Fruit fly (Drosophila melanogaster): ENCODE data around the gene Pfdn1.

Gene Pfdn1

DNA sequence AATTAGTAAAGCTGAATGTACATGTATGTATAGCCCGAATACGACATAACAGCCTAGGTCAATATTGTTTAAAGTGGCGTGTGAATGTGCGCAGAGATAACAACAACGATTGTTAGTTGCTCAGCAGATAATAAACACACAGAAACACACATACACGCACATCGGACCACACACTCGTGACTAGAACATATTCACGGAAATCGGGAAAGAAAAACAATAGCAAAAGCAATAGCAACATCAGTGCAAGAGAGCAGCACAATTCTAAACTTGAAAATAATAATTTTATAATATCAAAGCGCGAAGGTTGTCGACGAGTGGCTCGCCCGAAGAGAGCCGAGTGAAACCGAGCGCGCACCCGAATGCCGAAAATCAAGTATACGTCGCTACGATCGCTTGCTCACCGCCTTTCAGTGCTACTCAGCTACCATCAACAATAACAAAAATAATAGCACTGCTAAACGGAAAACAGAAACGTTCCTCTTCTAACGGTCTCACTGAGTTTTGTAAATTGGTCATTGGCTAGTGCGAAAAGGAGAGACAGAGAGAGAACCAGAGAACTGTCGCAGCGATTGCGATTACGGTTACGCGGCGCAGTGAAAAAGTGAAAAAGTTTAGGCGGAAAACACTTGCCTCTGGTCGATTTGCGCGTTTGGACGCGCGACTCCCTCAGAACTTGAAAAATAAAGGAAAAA lies 14.2 kb downstream of the Pfdn1 start (continued):
- peak; percentile 10 to 87 for TF ChIP-seq Trl (optimal IDR thresholded peaks at IDR 0.05)
- TF ChIP-seq Trl (GFP tag; optimal IDR thresholded peaks at IDR 0.05) = no peak
- TF ChIP-seq CG15011 (GFP tag; optimal IDR thresholded peaks at IDR 0.05) = no peak
- no peak for TF ChIP-seq CG4282 (GFP tag; optimal IDR thresholded peaks at IDR 0.05)
- peak; percentile 35 for TF ChIP-seq Sox100B (GFP tag; optimal IDR thresholded peaks at IDR 0.05)
- TF ChIP-seq sens-2 (GFP tag; IDR thresholded peaks at IDR 0.05) = no peak
- no peak for TF ChIP-seq CG9817 (tag; optimal IDR thresholded peaks at IDR 0.05)
- TF ChIP-seq CG4328 (GFP tag; optimal IDR thresholded peaks at IDR 0.05) = peak; percentile 52
- peak; percentile 19 for TF ChIP-seq CG1603 (tag; optimal IDR thresholded peaks at IDR 0.05)
- TF ChIP-seq wek (GFP tag; optimal IDR thresholded peaks at IDR 0.05) = peak; percentile 50
- TF ChIP-seq Pdp1 (GFP tag; optimal IDR thresholded peaks at IDR 0.05) = peak in 1 of 2 experiments; percentile 70
- TF ChIP-seq Hr39 (optimal IDR thresholded peaks at IDR 0.05) = no peak
- TF ChIP-seq tin (GFP tag; optimal IDR thresholded peaks at IDR 0.05) = no peak
- 0 out of 2 replicates have a peak, but pooled peaks have one; percentile 7 for TF ChIP-seq CG9932 (GFP tag; IDR thresholded peaks at IDR 0.05)
- no peak for TF ChIP-seq oc (tag; optimal IDR thresholded peaks at IDR 0.05)
- TF ChIP-seq CG2678 (tag; optimal IDR thresholded peaks at IDR 0.05) = peak; percentile 4
- TF ChIP-seq dan (GFP tag; IDR thresholded peaks at IDR 0.05) = no peak
- TF ChIP-seq Med (GFP tag) = peak; percentile 73
- TF ChIP-seq CG18599 (GFP tag; optimal IDR thresholded peaks at IDR 0.05) = peak; percentile 25
- TF ChIP-seq gem (tag; optimal IDR thresholded peaks at IDR 0.05) = peak; percentile 19
- peak; percentile 98 for TF ChIP-seq mirr (GFP tag; optimal IDR thresholded peaks at IDR 0.05)
- TF ChIP-seq CG3163 (GFP tag; optimal IDR thresholded peaks at IDR 0.05) = no peak
- TF ChIP-seq CG11560 (tag; IDR thresholded peaks at IDR 0.05) = no peak
- no peak for TF ChIP-seq jigr1 (GFP tag; IDR thresholded peaks at IDR 0.05)
- TF ChIP-seq pan (optimal IDR thresholded peaks at IDR 0.05) = no peak
- TF ChIP-seq pan (GFP tag; optimal IDR thresholded peaks at IDR 0.05 in 1 of 2, IDR thresholded peaks at IDR 0.05 in 1 of 2) = no peak
- peak; percentile 88 for TF ChIP-seq sug (tag; optimal IDR thresholded peaks at IDR 0.05)
- TF ChIP-seq Hmr (GFP tag; optimal IDR thresholded peaks at IDR 0.05) = peak; percentile 76
- no peak for TF ChIP-seq CG5180 (GFP tag; optimal IDR thresholded peaks at IDR 0.05)
- TF ChIP-seq crc (GFP tag; optimal IDR thresholded peaks at IDR 0.05) = no peak
- TF ChIP-seq CG12769 (tag; optimal IDR thresholded peaks at IDR 0.05) = peak; percentile 70
- TF ChIP-seq prd (optimal IDR thresholded peaks at IDR 0.05) = no peak
- no peak for TF ChIP-seq prd (GFP tag; IDR thresholded peaks at IDR 0.05)
- no peak for TF ChIP-seq gfzf (GFP tag; optimal IDR thresholded peaks at IDR 0.05)
- peak; percentile 75 for TF ChIP-seq CrebB (tag; optimal IDR thresholded peaks at IDR 0.05)
- TF ChIP-seq hth (optimal IDR thresholded peaks at IDR 0.05) = no peak
- no peak for TF ChIP-seq Side (GFP tag; optimal IDR thresholded peaks at IDR 0.05)
- TF ChIP-seq CG13296 (GFP tag; optimal IDR thresholded peaks at IDR 0.05) = peak; percentile 53
- TF ChIP-seq slp2 (GFP tag; optimal IDR thresholded peaks at IDR 0.05) = no peak
- TF ChIP-seq CG17568 (GFP tag; optimal IDR thresholded peaks at IDR 0.05) = peak; percentile 54
- no peak for TF ChIP-seq Ravus (GFP tag; IDR thresholded peaks at IDR 0.05)
- TF ChIP-seq CG10147 (GFP tag; optimal IDR thresholded peaks at IDR 0.05) = no peak
- peak; percentile 32 for TF ChIP-seq CG3281 (GFP tag; optimal IDR thresholded peaks at IDR 0.05)
- peak; percentile 37 for TF ChIP-seq CG8924 (tag; optimal IDR thresholded peaks at IDR 0.05)
- no peak for TF ChIP-seq ase (GFP tag; IDR thresholded peaks at IDR 0.05)
- TF ChIP-seq Nf-YC (tag; optimal IDR thresholded peaks at IDR 0.05) = peak; percentile 57
- no peak for TF ChIP-seq Dad (GFP tag; optimal IDR thresholded peaks at IDR 0.05)
- peak; percentile 5 for TF ChIP-seq CG7556 (GFP tag; optimal IDR thresholded peaks at IDR 0.05)

All from whole organism, embryonic.